Fruit fly (Drosophila melanogaster) whole organism: ENCODE results near the gene okr.

ENCODE experiments used
- CG8478 ChIP-seq: fragments of >200 bp; optimal IDR thresholded peaks from 2 replicates; lab custom pipeline; 2018; ENCODE audit warnings: inconsistent platforms
- Dll ChIP-seq: fragments of >200 bp; optimal IDR thresholded peaks from 2 replicates; lab custom pipeline; 2017
- EcR ChIP-seq, 2 experiments: fragments of >200 bp; optimal IDR thresholded peaks; 2 replicates each; lab custom pipeline; 2017; ENCODE audit warnings: missing biosample characterization in 2 of 2, missing genetic modification characterization in 2 of 2, missing genetic modification reagents in 2 of 2
- pan ChIP-seq: fragments of >200 bp; optimal IDR thresholded peaks from 2 replicates; lab custom pipeline; 2017
- psq ChIP-seq: fragments of >200 bp; optimal IDR thresholded peaks from 2 replicates; lab custom pipeline; 2017
- usp ChIP-seq: fragments of >200 bp; optimal IDR thresholded peaks from 2 replicates; lab custom pipeline; 2017; ENCODE audit warnings: missing biosample characterization, missing genetic modification characterization, mixed read lengths

DNA sequence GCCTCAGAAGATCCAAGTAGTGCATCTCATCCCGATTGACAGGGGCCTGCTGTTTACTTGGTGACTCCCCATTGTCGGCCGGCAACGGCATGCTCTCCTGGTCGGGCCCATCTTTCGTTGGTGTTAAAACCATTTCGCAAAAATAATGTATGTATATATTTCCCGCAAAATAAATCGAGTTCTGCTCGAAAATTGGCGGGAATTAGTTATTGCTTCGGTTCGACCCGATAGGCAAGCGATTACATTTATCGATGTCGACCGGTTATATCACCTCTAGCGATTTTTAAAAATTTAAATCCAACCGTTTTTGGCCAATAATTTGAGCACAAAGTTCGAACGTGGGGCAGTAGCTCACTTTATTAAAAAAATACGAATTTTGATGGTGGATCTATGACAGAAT lies 23.1 kb downstream of the okr start, which contains the start of gene Ts:
- TF ChIP-seq Dll (lab: Kevin White, UChicago) (no peak), psq (lab: Kevin White, UChicago) (no peak), CG8478 (lab: Kevin White, UChicago) (no peak), usp (GFP tag; lab: Kevin White, UChicago) (no peak), EcR (GFP tag; optimal IDR thresholded peaks at IDR 0.05; lab: Kevin White, UChicago) (no peak), pan (lab: Kevin White, UChicago) (no peak)
